Fruit fly (Drosophila melanogaster) Kc167 (cell line): ENCODE measurements around the gene tws.

Source experiments
- Sin3A ChIP-seq: fragments of >200 bp; optimal IDR thresholded peaks from 2 replicates; lab custom pipeline; 2018; ENCODE audit warnings: missing external identifiers
- h ChIP-seq: fragments of >200 bp; optimal IDR thresholded peaks from 3 replicates; lab custom pipeline; 2018; ENCODE audit warnings: missing external identifiers

DNA sequence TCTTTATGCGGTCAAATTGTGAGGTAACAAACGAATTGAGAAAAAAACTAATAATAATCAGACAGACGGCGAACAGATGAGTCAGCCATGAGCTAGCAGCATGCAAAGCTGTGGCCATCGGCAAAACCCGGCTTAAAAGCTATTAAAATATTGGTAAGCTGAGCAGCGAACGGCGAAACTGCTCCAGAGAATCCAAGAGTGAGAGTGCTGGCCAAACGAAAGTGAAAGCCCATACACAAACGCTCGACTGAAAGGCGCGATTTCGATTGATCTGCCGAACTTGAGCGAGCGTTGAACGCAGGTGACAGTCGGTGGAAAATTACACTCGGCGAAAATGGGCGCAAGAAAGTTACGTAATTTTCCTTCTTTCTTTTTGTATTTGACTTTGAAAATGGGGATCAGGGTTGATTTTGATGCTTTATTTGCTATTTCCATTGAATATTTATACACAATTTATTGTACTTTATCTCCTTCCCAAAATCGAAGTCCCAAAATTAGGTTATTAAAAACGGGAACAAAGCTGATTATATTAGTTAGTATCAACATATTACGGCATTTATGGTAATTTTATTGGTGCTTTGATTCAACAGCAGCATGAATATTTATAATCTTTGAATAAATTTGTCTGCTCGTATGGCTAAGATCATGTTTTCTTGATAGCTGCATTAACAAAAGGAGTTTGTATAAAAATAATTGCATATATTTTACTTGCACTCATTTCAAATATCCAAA is 10.3 kb upstream of the tws start:
- TF ChIP-seq Sin3A (no peak), h (lab: Kevin White, UChicago) (no peak)
